Worm (Caenorhabditis elegans) whole organism, L4 larva: ENCODE results near the gene pqn-53.

Experiments
- F26F4.8 ChIP-seq: fragments of 200-800 bp; sonication (Bioruptor generic); conservative IDR thresholded peaks from 2 replicates; pipeline ENCODE4 v1.3.6; 2022; ENCODE audit warnings: missing genetic modification characterization, missing compliant biosample characterization
- R02D3.7 ChIP-seq: fragments of 150-350 bp; sonication (generic microtip); optimal IDR thresholded peaks from 3 replicates; lab custom pipeline; 2014; ENCODE audit warnings: missing biosample characterization, missing genetic modification characterization
- Y105C5A.15 ChIP-seq: fragments of 200-800 bp; sonication (Bioruptor generic); IDR thresholded peaks from 2 replicates; pipeline ENCODE4 v1.3.6; 2022; ENCODE audit warnings: missing genetic modification characterization, missing compliant biosample characterization
- Y5F2A.4 ChIP-seq: fragments of 200-800 bp; sonication (Bioruptor generic); optimal IDR thresholded peaks from 2 replicates; lab custom pipeline; 2018; ENCODE audit warnings: mild to moderate bottlenecking, missing genetic modification characterization, missing compliant biosample characterization
- ZK337.2 ChIP-seq: fragments of 200-800 bp; sonication (Bioruptor generic); IDR thresholded peaks from 2 replicates; pipeline ENCODE4 v1.3.6; 2022; ENCODE audit warnings: missing genetic modification reagents, missing genetic modification characterization, missing compliant biosample characterization
- ama-1 ChIP-seq: fragments of 150-350 bp; optimal IDR thresholded peaks from 2 replicates; lab custom pipeline; 2014; ENCODE audit warnings: inconsistent platforms, mixed read lengths
- arid-1 ChIP-seq: fragments of 200-800 bp; sonication (Bioruptor generic); conservative IDR thresholded peaks from 2 replicates; pipeline ENCODE4 v1.3.6; 2022; ENCODE audit warnings: missing genetic modification reagents, missing genetic modification characterization, missing compliant biosample characterization
- ceh-20 ChIP-seq: fragments of 200-800 bp; sonication (Bioruptor generic); IDR thresholded peaks from 2 replicates; pipeline ENCODE4 v1.3.6; 2022; ENCODE audit warnings: missing genetic modification reagents, missing genetic modification characterization, missing compliant biosample characterization
- ceh-28 ChIP-seq: fragments of 150-350 bp; optimal IDR thresholded peaks from 2 replicates; lab custom pipeline; 2014; ENCODE audit warnings: missing biosample characterization, missing genetic modification reagents, missing genetic modification characterization
- ceh-32 ChIP-seq: sonication (generic microtip); optimal IDR thresholded peaks from 2 replicates; lab custom pipeline; 2016; ENCODE audit warnings: mild to moderate bottlenecking, missing genetic modification characterization, missing compliant biosample characterization; ENCODE audit not compliant: poor library complexity
- ceh-62 ChIP-seq: sonication (generic microtip); optimal IDR thresholded peaks from 2 replicates; lab custom pipeline; 2017; ENCODE audit warnings: missing biosample characterization, missing genetic modification characterization
- ceh-82 ChIP-seq: sonication (generic microtip); optimal IDR thresholded peaks from 2 replicates; lab custom pipeline; 2017; ENCODE audit warnings: missing biosample characterization, missing genetic modification characterization
- ces-1 ChIP-seq: fragments of 150-350 bp; sonication (generic microtip); optimal IDR thresholded peaks from 4 replicates; lab custom pipeline; 2014; ENCODE audit warnings: missing biosample characterization, missing genetic modification reagents, missing genetic modification characterization
- daf-16 ChIP-seq, 3 experiments: sonication (generic microtip); optimal IDR thresholded peaks; 2 replicates each; lab custom pipeline; 2016 to 2017; ENCODE audit warnings: missing genetic modification characterization in 3 of 3, missing genetic modification reagents in 3 of 3, mild to moderate bottlenecking in 2 of 3, missing compliant biosample characterization in 2 of 3, missing biosample characterization in 1 of 3, moderate library complexity in 1 of 3
- daf-19 ChIP-seq: fragments of 200-800 bp; sonication (Bioruptor generic); conservative IDR thresholded peaks from 2 replicates; pipeline ENCODE4 v1.3.6; 2022; ENCODE audit warnings: missing genetic modification characterization, missing compliant biosample characterization
- dmd-6 ChIP-seq: fragments of 200-800 bp; sonication (Bioruptor generic); IDR thresholded peaks from 2 replicates; pipeline ENCODE4 v1.3.6; 2022; ENCODE audit warnings: missing genetic modification reagents, missing genetic modification characterization, missing compliant biosample characterization
- dpl-1 ChIP-seq: fragments of 150-350 bp; optimal IDR thresholded peaks from 2 replicates; lab custom pipeline; 2014; ENCODE audit warnings: missing biosample characterization, missing genetic modification reagents, missing genetic modification characterization
- dve-1 ChIP-seq: sonication (generic microtip); optimal IDR thresholded peaks from 2 replicates; lab custom pipeline; 2017; ENCODE audit warnings: antibody characterized with exemption, mild to moderate bottlenecking, missing genetic modification characterization, missing compliant biosample characterization; ENCODE audit not compliant: insufficient read depth
- egl-43 ChIP-seq: fragments of 200-800 bp; sonication (Bioruptor generic); IDR thresholded peaks from 2 replicates; pipeline ENCODE4 v1.3.6; 2022; ENCODE audit warnings: missing genetic modification reagents, missing genetic modification characterization, missing compliant biosample characterization
- fos-1 ChIP-seq: fragments of 150-350 bp; optimal IDR thresholded peaks from 2 replicates; lab custom pipeline; 2014; ENCODE audit warnings: missing biosample characterization, missing genetic modification characterization
- gei-8 ChIP-seq: fragments of 200-800 bp; sonication (Bioruptor generic); optimal IDR thresholded peaks from 2 replicates; lab custom pipeline; 2018; ENCODE audit warnings: mild to moderate bottlenecking, missing genetic modification characterization, missing compliant biosample characterization
- hlh-11 ChIP-seq: fragments of 200-800 bp; sonication (Bioruptor generic); optimal IDR thresholded peaks from 2 replicates; lab custom pipeline; 2018; ENCODE audit warnings: mild to moderate bottlenecking, missing genetic modification characterization, missing compliant biosample characterization
- hlh-30 ChIP-seq: sonication (generic microtip); optimal IDR thresholded peaks from 2 replicates; lab custom pipeline; 2017; ENCODE audit warnings: antibody characterized with exemption, mild to moderate bottlenecking, missing genetic modification characterization, missing compliant biosample characterization; ENCODE audit not compliant: insufficient read depth
- lin-39 ChIP-seq: fragments of 150-350 bp; optimal IDR thresholded peaks from 2 replicates; lab custom pipeline; 2014; ENCODE audit warnings: missing biosample characterization, missing genetic modification reagents, missing genetic modification characterization
- lsy-2 ChIP-seq, 2 experiments: fragments of 150-350 bp in 1 of 2; sonication (generic microtip) in 1 of 2; optimal IDR thresholded peaks; 2 replicates each; lab custom pipeline; 2014 to 2017; ENCODE audit warnings: missing biosample characterization in 2 of 2, missing genetic modification characterization in 2 of 2
- mdl-1 ChIP-seq, 2 experiments: fragments of 150-350 bp in 1 of 2; sonication (generic microtip) in 1 of 2; optimal IDR thresholded peaks; 2 replicates each; lab custom pipeline; 2014 to 2017; ENCODE audit warnings: missing biosample characterization in 2 of 2, missing genetic modification characterization in 2 of 2
- mep-1 ChIP-seq: fragments of 150-350 bp; sonication (generic microtip); optimal IDR thresholded peaks from 3 replicates; lab custom pipeline; 2014; ENCODE audit warnings: missing biosample characterization, missing genetic modification characterization
- mxl-3 ChIP-seq: fragments of 200-800 bp; sonication (Bioruptor generic); optimal IDR thresholded peaks from 2 replicates; lab custom pipeline; 2018; ENCODE audit warnings: mild to moderate bottlenecking, missing genetic modification characterization, missing compliant biosample characterization
- nhr-102 ChIP-seq: sonication (generic microtip); optimal IDR thresholded peaks from 2 replicates; lab custom pipeline; 2016; ENCODE audit warnings: mild to moderate bottlenecking, missing genetic modification characterization, moderate library complexity, missing compliant biosample characterization
- nhr-111 ChIP-seq: fragments of 200-800 bp; sonication (Bioruptor generic); optimal IDR thresholded peaks from 2 replicates; lab custom pipeline; 2018; ENCODE audit warnings: mild to moderate bottlenecking, missing genetic modification characterization, missing compliant biosample characterization
- nhr-28 ChIP-seq: fragments of 150-350 bp; optimal IDR thresholded peaks from 2 replicates; lab custom pipeline; 2014; ENCODE audit warnings: missing biosample characterization, missing genetic modification characterization
- nhr-6 ChIP-seq: fragments of 150-350 bp; optimal IDR thresholded peaks from 2 replicates; lab custom pipeline; 2014; ENCODE audit warnings: missing biosample characterization, missing genetic modification characterization
- nhr-77 ChIP-seq: fragments of 150-350 bp; optimal IDR thresholded peaks from 2 replicates; lab custom pipeline; 2014; ENCODE audit warnings: missing biosample characterization, missing genetic modification characterization
- pha-4 ChIP-seq, 2 experiments: fragments of 150-350 bp in 1 of 2; fragments of 200-800 bp in 1 of 2; sonication (Bioruptor generic) in 1 of 2; IDR thresholded peaks in 1 of 2; optimal IDR thresholded peaks in 1 of 2; 2 replicates each; pipeline versions ENCODE4 v1.3.6 to Lab custom; 2014 to 2022; ENCODE audit warnings: missing genetic modification characterization in 2 of 2, missing genetic modification reagents in 2 of 2, missing biosample characterization in 1 of 2, missing compliant biosample characterization in 1 of 2
- pqm-1 ChIP-seq: sonication (generic microtip); optimal IDR thresholded peaks from 2 replicates; lab custom pipeline; 2017; ENCODE audit warnings: missing biosample characterization, missing genetic modification characterization
- rbr-2 ChIP-seq: sonication (generic microtip); optimal IDR thresholded peaks from 2 replicates; lab custom pipeline; 2016; ENCODE audit warnings: missing genotype, missing genetic modification characterization, missing compliant biosample characterization
- saeg-2 ChIP-seq: fragments of 200-800 bp; sonication (Bioruptor generic); IDR thresholded peaks from 2 replicates; pipeline ENCODE4 v1.3.6; 2022; ENCODE audit warnings: missing genetic modification reagents, missing genetic modification characterization, missing compliant biosample characterization
- snpc-4 ChIP-seq: fragments of 150-350 bp; optimal IDR thresholded peaks from 2 replicates; lab custom pipeline; 2014; ENCODE audit warnings: missing biosample characterization, missing genetic modification characterization
- spr-1 ChIP-seq: sonication (generic microtip); optimal IDR thresholded peaks from 2 replicates; lab custom pipeline; 2016; ENCODE audit warnings: mild to moderate bottlenecking, missing genetic modification characterization, missing compliant biosample characterization
- unc-62 ChIP-seq, 3 experiments: fragments of 150-350 bp in 1 of 3; sonication (generic microtip); optimal IDR thresholded peaks in 2 of 3; peaks in 1 of 3; 1 replicate in 1 of 3; 2 replicates in 2 of 3; lab custom pipeline; 2014 to 2017; ENCODE audit warnings: missing biosample characterization in 3 of 3, missing genetic modification characterization in 3 of 3, missing genetic modification reagents in 3 of 3, missing genotype in 1 of 3
- zag-1 ChIP-seq: fragments of 150-350 bp; optimal IDR thresholded peaks from 2 replicates; lab custom pipeline; 2014; ENCODE audit warnings: missing biosample characterization, missing genetic modification characterization
- zip-11 ChIP-seq: fragments of 200-800 bp; sonication (Bioruptor generic); IDR thresholded peaks from 2 replicates; pipeline ENCODE4 v1.3.6; 2022; ENCODE audit warnings: missing genetic modification characterization, missing compliant biosample characterization
- zip-2 ChIP-seq: fragments of 150-350 bp; optimal IDR thresholded peaks from 2 replicates; lab custom pipeline; 2014; ENCODE audit warnings: missing biosample characterization, missing genetic modification characterization

Gene pqn-53

ce11 chrV:12095865-12096264 lies 30.7 kb upstream of the pqn-53 start, which contains the start of gene nhr-207 (continued):
- TF ChIP-seq pha-4 (GFP tag; IDR thresholded peaks at IDR 0.05; lab: Robert Waterston, UW) (no peak), pha-4 (tag; optimal IDR thresholded peaks at IDR 0.05; lab: Kevin White, UChicago) (no peak), F26F4.8 (no peak), nhr-102 (tag; lab: Kevin White, UChicago) (peak; percentile 54), Y5F2A.4 (no peak), ceh-20 (GFP tag; lab: Robert Waterston, UW) (no peak), mxl-3 (GFP tag; lab: Kevin White, UChicago) (no peak), nhr-28 (peak; percentile 95), nhr-77 (tag; lab: Kevin White, UChicago) (peak; percentile 20), hlh-11 (tag; lab: Kevin White, UChicago) (peak; percentile 39), zip-11 (GFP tag; lab: Robert Waterston, UW) (no peak)

- TF ChIP-seq fos-1 (no peak), zag-1 (tag; lab: Kevin White, UChicago) (no peak), dve-1 (tag; lab: Kevin White, UChicago) (peak; percentile 15), arid-1 (GFP tag; lab: Robert Waterston, UW) (no peak), daf-16 (GFP tag; optimal IDR thresholded peaks at IDR 0.05; lab: Kevin White, UChicago) (no peak), daf-16 (tag; optimal IDR thresholded peaks at IDR 0.05; lab: Kevin White, UChicago) (peak; percentile 56), snpc-4 (tag; lab: Kevin White, UChicago) (no peak), hlh-30 (tag; lab: Kevin White, UChicago) (peak; percentile 13), R02D3.7 (no peak), nhr-102 (tag; lab: Kevin White, UChicago) (peak; percentile 5), nhr-28 (peak; percentile 62), dmd-6 (0 out of 2 replicates have a peak, but pooled peaks have one; percentile 18), zip-2 (tag; lab: Kevin White, UChicago) (no peak), ama-1 (no peak), mxl-3 (GFP tag; lab: Kevin White, UChicago) (no peak), gei-8 (no peak), ceh-32 (tag; lab: Kevin White, UChicago) (no peak), ceh-28 (tag; lab: Kevin White, UChicago) (no peak), nhr-6 (no peak), egl-43 (GFP tag; lab: Robert Waterston, UW) (no peak), saeg-2 (GFP tag; lab: Robert Waterston, UW) (no peak)
These were observed 28.8 kb upstream of the pqn-53 start, which contains the start of gene nhr-208 for ce11 chrV:12094030-12094429. TSS of gene nhr-208 (plus strand) at chrV:12094317.

- TF ChIP-seq rbr-2 (tag; lab: Kevin White, UChicago) (no peak), dpl-1 (GFP tag; lab: Kevin White, UChicago) (no peak), spr-1 (tag; lab: Kevin White, UChicago) (no peak), daf-16 (GFP tag; optimal IDR thresholded peaks at IDR 0.05; lab: Kevin White, UChicago) (no peak), daf-16 (tag; optimal IDR thresholded peaks at IDR 0.05; lab: Kevin White, UChicago) (peak; percentile 84), Y105C5A.15 (GFP tag; lab: Robert Waterston, UW) (no peak), lin-39 (tag; lab: Kevin White, UChicago) (no peak), nhr-28 (peak; percentile 98), ceh-82 (tag; lab: Kevin White, UChicago) (no peak), nhr-6 (peak; percentile 79), unc-62 (GFP tag; optimal IDR thresholded peaks at IDR 0.05 in 1 of 2; lab: Kevin White, UChicago) (peak in 1 of 2 experiments; percentile 98), unc-62 (tag; optimal IDR thresholded peaks at IDR 0.05; lab: Kevin White, UChicago) (no peak), dmd-6 (peak; percentile 74), daf-19 (no peak), nhr-77 (tag; lab: Kevin White, UChicago) (peak; percentile 42), hlh-30 (tag; lab: Kevin White, UChicago) (peak; percentile 52), nhr-102 (tag; lab: Kevin White, UChicago) (peak; percentile 40), mdl-1 (tag; optimal IDR thresholded peaks at IDR 0.05; lab: Kevin White, UChicago) (peak in 1 of 2 experiments; percentile 61), nhr-111 (GFP tag; lab: Kevin White, UChicago) (no peak), mxl-3 (GFP tag; lab: Kevin White, UChicago) (peak; percentile 11), pqm-1 (tag; lab: Kevin White, UChicago) (peak; percentile 52), ceh-62 (tag; lab: Kevin White, UChicago) (no peak), hlh-11 (tag; lab: Kevin White, UChicago) (peak; percentile 63), ces-1 (GFP tag; lab: Kevin White, UChicago) (no peak), ceh-28 (tag; lab: Kevin White, UChicago) (no peak), mep-1 (tag; lab: Kevin White, UChicago) (peak; percentile 44), dve-1 (tag; lab: Kevin White, UChicago) (peak; percentile 51), ZK337.2 (GFP tag; lab: Robert Waterston, UW) (no peak), lsy-2 (tag; optimal IDR thresholded peaks at IDR 0.05; lab: Kevin White, UChicago) (no peak)
These were observed 26.6 kb upstream of the pqn-53 start, which contains the start of gene nhr-206 for ce11 chrV:12091759-12092158. TSS of gene nhr-206 (plus strand) at chrV:12092006.
